Worm (Caenorhabditis elegans) whole organism, L4 larva: Measurements from ENCODE around the gene F42D1.4.

ENCODE experiments used
- F10B5.3 ChIP-seq: sonication (generic microtip); optimal IDR thresholded peaks from 2 replicates; lab custom pipeline; 2016; ENCODE audit warnings: mild to moderate bottlenecking, missing genetic modification characterization, missing compliant biosample characterization
- F37D6.2 ChIP-seq: sonication (generic microtip); optimal IDR thresholded peaks from 2 replicates; lab custom pipeline; 2016; ENCODE audit warnings: mild to moderate bottlenecking, missing genetic modification characterization, missing compliant biosample characterization
- T20F7.1 ChIP-seq: fragments of 200-800 bp; sonication (Bioruptor generic); optimal IDR thresholded peaks from 2 replicates; lab custom pipeline; 2018; ENCODE audit warnings: mild to moderate bottlenecking, missing genetic modification characterization, missing compliant biosample characterization
- Y105C5A.15 ChIP-seq: fragments of 200-800 bp; sonication (Bioruptor generic); IDR thresholded peaks from 2 replicates; pipeline ENCODE4 v1.3.6; 2022; ENCODE audit warnings: missing genetic modification characterization, missing compliant biosample characterization
- Y75B8A.6 ChIP-seq: fragments of 200-800 bp; sonication (Bioruptor generic); IDR thresholded peaks from 2 replicates; pipeline ENCODE4 v1.3.6; 2022; ENCODE audit warnings: missing genetic modification reagents, missing genetic modification characterization, missing compliant biosample characterization
- ZK337.2 ChIP-seq: fragments of 200-800 bp; sonication (Bioruptor generic); IDR thresholded peaks from 2 replicates; pipeline ENCODE4 v1.3.6; 2022; ENCODE audit warnings: missing genetic modification reagents, missing genetic modification characterization, missing compliant biosample characterization
- aha-1 ChIP-seq: fragments of 150-350 bp; peaks from one replicate; lab custom pipeline; 2014; ENCODE audit warnings: missing biosample characterization, missing genetic modification characterization
- aly-2 ChIP-seq: sonication (generic microtip); optimal IDR thresholded peaks from 2 replicates; lab custom pipeline; 2018; ENCODE audit warnings: missing biosample characterization, missing genetic modification characterization
- ama-1 ChIP-seq: fragments of 150-350 bp; optimal IDR thresholded peaks from 2 replicates; lab custom pipeline; 2014; ENCODE audit warnings: inconsistent platforms, mixed read lengths
- arid-1 ChIP-seq: fragments of 200-800 bp; sonication (Bioruptor generic); conservative IDR thresholded peaks from 2 replicates; pipeline ENCODE4 v1.3.6; 2022; ENCODE audit warnings: missing genetic modification reagents, missing genetic modification characterization, missing compliant biosample characterization
- attf-4 ChIP-seq: sonication (generic microtip); optimal IDR thresholded peaks from 3 replicates; lab custom pipeline; 2017; ENCODE audit warnings: missing biosample characterization, missing genetic modification characterization
- ceh-20 ChIP-seq: fragments of 200-800 bp; sonication (Bioruptor generic); IDR thresholded peaks from 2 replicates; pipeline ENCODE4 v1.3.6; 2022; ENCODE audit warnings: missing genetic modification reagents, missing genetic modification characterization, missing compliant biosample characterization
- ceh-62 ChIP-seq: sonication (generic microtip); optimal IDR thresholded peaks from 2 replicates; lab custom pipeline; 2017; ENCODE audit warnings: missing biosample characterization, missing genetic modification characterization
- ces-1 ChIP-seq: fragments of 150-350 bp; sonication (generic microtip); optimal IDR thresholded peaks from 4 replicates; lab custom pipeline; 2014; ENCODE audit warnings: missing biosample characterization, missing genetic modification reagents, missing genetic modification characterization
- daf-16 ChIP-seq, 3 experiments: sonication (generic microtip); optimal IDR thresholded peaks; 2 replicates each; lab custom pipeline; 2016 to 2017; ENCODE audit warnings: missing genetic modification characterization in 3 of 3, missing genetic modification reagents in 3 of 3, mild to moderate bottlenecking in 2 of 3, missing compliant biosample characterization in 2 of 3, missing biosample characterization in 1 of 3, moderate library complexity in 1 of 3
- daf-19 ChIP-seq: fragments of 200-800 bp; sonication (Bioruptor generic); conservative IDR thresholded peaks from 2 replicates; pipeline ENCODE4 v1.3.6; 2022; ENCODE audit warnings: missing genetic modification characterization, missing compliant biosample characterization
- duxl-1 ChIP-seq: sonication (generic microtip); optimal IDR thresholded peaks from 2 replicates; lab custom pipeline; 2016; ENCODE audit warnings: mild to moderate bottlenecking, missing genetic modification characterization, moderate library complexity, missing compliant biosample characterization; ENCODE audit not compliant: poor library complexity
- egl-27 ChIP-seq: sonication (generic microtip); optimal IDR thresholded peaks from 3 replicates; lab custom pipeline; 2017; ENCODE audit warnings: missing biosample characterization, missing genetic modification reagents, missing genetic modification characterization
- fos-1 ChIP-seq: fragments of 150-350 bp; optimal IDR thresholded peaks from 2 replicates; lab custom pipeline; 2014; ENCODE audit warnings: missing biosample characterization, missing genetic modification characterization
- hlh-30 ChIP-seq: sonication (generic microtip); optimal IDR thresholded peaks from 2 replicates; lab custom pipeline; 2017; ENCODE audit warnings: antibody characterized with exemption, mild to moderate bottlenecking, missing genetic modification characterization, missing compliant biosample characterization; ENCODE audit not compliant: insufficient read depth
- lin-15B ChIP-seq: fragments of 150-350 bp; sonication (generic microtip); optimal IDR thresholded peaks from 3 replicates; lab custom pipeline; 2014; ENCODE audit warnings: missing biosample characterization, missing genetic modification characterization
- lin-38 ChIP-seq: fragments of 200-800 bp; sonication (Bioruptor generic); IDR thresholded peaks from 2 replicates; pipeline ENCODE4 v1.3.6; 2022; ENCODE audit warnings: missing genetic modification reagents, missing genetic modification characterization, missing compliant biosample characterization
- nhr-28 ChIP-seq: fragments of 150-350 bp; optimal IDR thresholded peaks from 2 replicates; lab custom pipeline; 2014; ENCODE audit warnings: missing biosample characterization, missing genetic modification characterization
- nhr-41 ChIP-seq: fragments of 200-800 bp; sonication (Bioruptor generic); IDR thresholded peaks from 2 replicates; pipeline ENCODE4 v1.3.6; 2022; ENCODE audit warnings: missing genetic modification reagents, missing genetic modification characterization, missing compliant biosample characterization
- nhr-42 ChIP-seq: fragments of 200-800 bp; sonication (Bioruptor generic); IDR thresholded peaks from 2 replicates; pipeline ENCODE4 v1.3.6; 2022; ENCODE audit warnings: missing genetic modification characterization, missing compliant biosample characterization
- nhr-48 ChIP-seq: sonication (generic microtip); optimal IDR thresholded peaks from 2 replicates; lab custom pipeline; 2016; ENCODE audit warnings: mild to moderate bottlenecking, missing genetic modification characterization, missing compliant biosample characterization
- nhr-6 ChIP-seq: fragments of 150-350 bp; optimal IDR thresholded peaks from 2 replicates; lab custom pipeline; 2014; ENCODE audit warnings: missing biosample characterization, missing genetic modification characterization
- nhr-76 ChIP-seq: fragments of 150-350 bp; optimal IDR thresholded peaks from 2 replicates; lab custom pipeline; 2014; ENCODE audit warnings: missing biosample characterization, missing genetic modification characterization
- pha-4 ChIP-seq, 2 experiments: fragments of 150-350 bp in 1 of 2; fragments of 200-800 bp in 1 of 2; sonication (Bioruptor generic) in 1 of 2; IDR thresholded peaks in 1 of 2; optimal IDR thresholded peaks in 1 of 2; 2 replicates each; pipeline versions ENCODE4 v1.3.6 to Lab custom; 2014 to 2022; ENCODE audit warnings: missing genetic modification characterization in 2 of 2, missing genetic modification reagents in 2 of 2, missing biosample characterization in 1 of 2, missing compliant biosample characterization in 1 of 2
- saeg-2 ChIP-seq: fragments of 200-800 bp; sonication (Bioruptor generic); IDR thresholded peaks from 2 replicates; pipeline ENCODE4 v1.3.6; 2022; ENCODE audit warnings: missing genetic modification reagents, missing genetic modification characterization, missing compliant biosample characterization
- skn-1 ChIP-seq: fragments of 150-350 bp; optimal IDR thresholded peaks from 2 replicates; lab custom pipeline; 2014; ENCODE audit warnings: missing biosample characterization, missing genetic modification characterization
- snpc-1.2 ChIP-seq: fragments of 200-800 bp; sonication (Bioruptor generic); IDR thresholded peaks from 2 replicates; pipeline ENCODE4 v1.3.6; 2022; ENCODE audit warnings: missing genetic modification reagents, missing genetic modification characterization, missing compliant biosample characterization
- snpc-4 ChIP-seq: fragments of 150-350 bp; optimal IDR thresholded peaks from 2 replicates; lab custom pipeline; 2014; ENCODE audit warnings: missing biosample characterization, missing genetic modification characterization
- spr-1 ChIP-seq: sonication (generic microtip); optimal IDR thresholded peaks from 2 replicates; lab custom pipeline; 2016; ENCODE audit warnings: mild to moderate bottlenecking, missing genetic modification characterization, missing compliant biosample characterization
- tag-97 ChIP-seq: fragments of 200-800 bp; sonication (Bioruptor generic); IDR thresholded peaks from 2 replicates; pipeline ENCODE4 v1.3.6; 2022; ENCODE audit warnings: missing genetic modification characterization, missing compliant biosample characterization
- tra-1 ChIP-seq: fragments of 200-800 bp; sonication (Bioruptor generic); IDR thresholded peaks from 2 replicates; pipeline ENCODE4 v1.3.6; 2022; ENCODE audit warnings: missing genetic modification reagents, missing genetic modification characterization, missing compliant biosample characterization
- unc-62 ChIP-seq, 3 experiments: fragments of 150-350 bp in 1 of 3; sonication (generic microtip); optimal IDR thresholded peaks in 2 of 3; peaks in 1 of 3; 1 replicate in 1 of 3; 2 replicates in 2 of 3; lab custom pipeline; 2014 to 2017; ENCODE audit warnings: missing biosample characterization in 3 of 3, missing genetic modification characterization in 3 of 3, missing genetic modification reagents in 3 of 3, missing genotype in 1 of 3
- zfp-2 ChIP-seq: sonication (generic microtip); optimal IDR thresholded peaks from 2 replicates; lab custom pipeline; 2016; ENCODE audit warnings: mild to moderate bottlenecking, missing genetic modification characterization, missing compliant biosample characterization
- zip-2 ChIP-seq: fragments of 150-350 bp; optimal IDR thresholded peaks from 2 replicates; lab custom pipeline; 2014; ENCODE audit warnings: missing biosample characterization, missing genetic modification characterization
- ztf-7 ChIP-seq: fragments of 150-350 bp; optimal IDR thresholded peaks from 2 replicates; lab custom pipeline; 2014; ENCODE audit warnings: missing biosample characterization, missing genetic modification characterization

The F42D1.4 gene

ce11 chrX:14841030-14841429 is 34.0 kb downstream of the F42D1.4 start (continued):
- TF ChIP-seq snpc-1.2 (no peak), ces-1 (peak; percentile 24), daf-16 (GFP tag; optimal IDR thresholded peaks at IDR 0.05; lab: Kevin White, UChicago) (peak in 1 of 2 experiments; percentile 64), daf-16 (tag; optimal IDR thresholded peaks at IDR 0.05; lab: Kevin White, UChicago) (peak; percentile 59), egl-27 (tag; lab: Kevin White, UChicago) (peak; percentile 63), Y75B8A.6 (no peak), zfp-2 (tag; lab: Kevin White, UChicago) (no peak), ceh-62 (tag; lab: Kevin White, UChicago) (no peak), saeg-2 (GFP tag; lab: Robert Waterston, UW) (0 out of 2 replicates have a peak, but pooled peaks have one; percentile 22), lin-38 (peak; percentile 49), fos-1 (tag; lab: Kevin White, UChicago) (no peak), nhr-41 (no peak), F10B5.3 (tag; lab: Kevin White, UChicago) (peak; percentile 1), T20F7.1 (GFP tag; lab: Kevin White, UChicago) (peak; percentile 60), spr-1 (tag; lab: Kevin White, UChicago) (peak; percentile 34), nhr-48 (tag; lab: Kevin White, UChicago) (peak; percentile 67), nhr-28 (tag; lab: Kevin White, UChicago) (peak; percentile 90), tra-1 (GFP tag; lab: Robert Waterston, UW) (no peak), attf-4 (tag; lab: Kevin White, UChicago) (no peak), ama-1 (lab: Kevin White, UChicago) (peak; percentile 10), nhr-42 (0 out of 2 replicates have a peak, but pooled peaks have one; percentile 18), nhr-6 (tag; lab: Kevin White, UChicago) (peak; percentile 75), hlh-30 (tag; lab: Kevin White, UChicago) (peak; percentile 95), lin-15B (no peak), snpc-4 (tag; lab: Kevin White, UChicago) (no peak)

ce11 chrX:14842846-14843369 is 35.9 kb downstream of the F42D1.4 start:
- TF ChIP-seq ceh-20 (GFP tag; lab: Robert Waterston, UW) (no peak), aly-2 (tag; lab: Kevin White, UChicago) (no peak), zip-2 (tag; lab: Kevin White, UChicago) (no peak), nhr-76 (no peak), arid-1 (GFP tag; lab: Robert Waterston, UW) (no peak), tag-97 (GFP tag; lab: Robert Waterston, UW) (no peak), F37D6.2 (tag; lab: Kevin White, UChicago) (no peak), nhr-42 (no peak), aha-1 (tag; lab: Kevin White, UChicago) (peak; percentile 96), daf-16 (GFP tag; optimal IDR thresholded peaks at IDR 0.05; lab: Kevin White, UChicago) (no peak), daf-16 (tag; optimal IDR thresholded peaks at IDR 0.05; lab: Kevin White, UChicago) (peak; percentile 15), ZK337.2 (GFP tag; lab: Robert Waterston, UW) (no peak), duxl-1 (tag; lab: Kevin White, UChicago) (no peak), unc-62 (GFP tag; optimal IDR thresholded peaks at IDR 0.05 in 1 of 2; lab: Kevin White, UChicago) (no peak), unc-62 (tag; optimal IDR thresholded peaks at IDR 0.05; lab: Kevin White, UChicago) (no peak), daf-19 (GFP tag; lab: Robert Waterston, UW) (no peak), skn-1 (tag; lab: Kevin White, UChicago) (no peak), ztf-7 (tag; lab: Kevin White, UChicago) (no peak), pha-4 (GFP tag; IDR thresholded peaks at IDR 0.05; lab: Robert Waterston, UW) (no peak), pha-4 (tag; optimal IDR thresholded peaks at IDR 0.05; lab: Kevin White, UChicago) (peak; percentile 77), Y105C5A.15 (GFP tag; lab: Robert Waterston, UW) (no peak), egl-27 (tag; lab: Kevin White, UChicago) (no peak)
- TF ChIP-seq, all 104 proteins: peak for 3
